Fruit fly (Drosophila melanogaster): Measurements from ENCODE around the gene CG34247.

CG34247 gene

DNA sequence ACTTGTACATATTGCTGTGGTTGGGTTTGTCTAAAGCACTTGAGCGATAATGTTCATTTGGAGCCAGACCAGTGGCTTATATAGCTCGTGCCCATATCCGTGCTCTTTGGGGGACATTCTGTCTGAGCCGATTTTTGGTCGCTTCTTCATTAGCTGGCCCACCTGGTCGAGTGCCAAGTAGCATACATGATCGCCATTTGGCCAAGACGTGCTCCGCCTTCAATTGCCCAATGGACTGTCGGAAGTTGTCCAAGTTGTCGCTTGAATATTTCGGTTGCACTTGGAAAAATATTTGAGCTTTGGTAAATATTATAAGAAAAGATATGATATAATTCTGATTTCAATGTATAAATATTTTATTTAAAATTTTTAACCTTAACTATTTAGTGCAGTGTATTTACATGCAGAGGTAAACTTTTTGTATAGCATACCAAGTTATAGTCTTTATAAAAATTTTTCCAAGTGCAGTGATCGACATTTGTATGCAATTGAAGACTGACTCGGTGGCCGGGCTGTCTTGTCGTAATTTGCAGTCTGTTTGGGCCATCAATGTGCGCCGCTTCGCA is 24.0 kb upstream of the CG34247 start, which contains the start of gene CG13047 (continued):
- TF ChIP-seq dmrt99B (tag; optimal IDR thresholded peaks at IDR 0.05): peak; percentile 44
- TF ChIP-seq Sox102F (GFP tag; optimal IDR thresholded peaks at IDR 0.05): peak; percentile 36
- peak; percentile 9 for TF ChIP-seq nmo (GFP tag; optimal IDR thresholded peaks at IDR 0.05)
- TF ChIP-seq phol (tag; optimal IDR thresholded peaks at IDR 0.05): peak; percentile 22
- no peak for TF ChIP-seq CG18619 (GFP tag; optimal IDR thresholded peaks at IDR 0.05)
- TF ChIP-seq CG15269 (tag; optimal IDR thresholded peaks at IDR 0.05): peak; percentile 28
- TF ChIP-seq unpg (GFP tag; optimal IDR thresholded peaks at IDR 0.05): peak; percentile 2
- TF ChIP-seq CoRest (tag; optimal IDR thresholded peaks at IDR 0.05): no peak
- no peak for TF ChIP-seq CG7271 (tag; optimal IDR thresholded peaks at IDR 0.05)
- peak; percentile 29 for TF ChIP-seq gem (tag; optimal IDR thresholded peaks at IDR 0.05)
- TF ChIP-seq vvl (GFP tag; IDR thresholded peaks at IDR 0.05): no peak
- no peak for TF ChIP-seq ken (GFP tag; IDR thresholded peaks at IDR 0.05)

- TF ChIP-seq oc (tag; optimal IDR thresholded peaks at IDR 0.05) (peak; percentile 31), Pdp1 (GFP tag; optimal IDR thresholded peaks at IDR 0.05) (peak in 1 of 2 experiments; percentile 85), ATbp (GFP tag; optimal IDR thresholded peaks at IDR 0.05) (no peak)
These were observed 22.4 kb upstream of the CG34247 start, which contains the start of gene CG13048 for dm6 chr3L:16283821-16284220. Gene CG13048 (minus strand): TSS chr3L:16283921.

DNA sequence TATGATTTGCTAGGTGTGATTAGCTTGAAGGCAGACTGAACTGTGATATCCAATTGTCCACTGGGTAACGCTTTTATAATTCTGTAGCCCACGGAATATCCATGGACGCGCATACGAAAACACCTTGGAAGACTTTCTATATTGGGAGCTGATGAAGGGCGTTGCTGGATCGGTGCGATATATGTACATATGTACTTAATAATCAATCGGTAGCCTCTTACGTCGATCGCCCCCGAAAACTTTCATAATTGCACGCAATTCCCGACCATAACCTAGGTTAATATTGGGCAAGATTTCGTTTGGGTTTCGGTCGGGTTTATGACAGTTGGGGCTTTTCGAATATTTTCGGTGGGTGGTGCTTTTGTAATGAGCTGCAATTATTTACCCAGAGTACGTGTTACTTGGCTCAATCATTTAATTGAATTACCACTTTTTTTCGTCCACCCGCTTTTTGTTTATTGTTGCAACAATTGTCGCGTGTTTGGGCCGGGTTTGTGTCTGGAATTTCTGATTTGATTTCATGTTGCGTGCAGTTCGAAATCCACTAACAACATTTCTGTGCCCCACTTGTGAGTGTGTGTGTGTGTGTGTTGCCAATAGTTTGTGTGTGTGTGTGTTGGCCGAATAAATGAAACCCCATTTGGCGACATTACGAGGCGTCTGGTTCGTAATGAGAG is 20.6 kb upstream of the CG34247 start, which contains the start of gene CG13049:
TSS of gene CG13049 (minus strand) at position 51 of the 677 bp plus-strand sequence.
- TF ChIP-seq vvl (GFP tag; IDR thresholded peaks at IDR 0.05) (peak; percentile 52; the same call in 1 of the 2 replicates), Bdp1 (GFP tag; optimal IDR thresholded peaks at IDR 0.05) (no peak), Side (GFP tag; optimal IDR thresholded peaks at IDR 0.05) (no peak), pan (optimal IDR thresholded peaks at IDR 0.05) (no peak), pan (GFP tag; optimal IDR thresholded peaks at IDR 0.05 in 1 of 2, IDR thresholded peaks at IDR 0.05 in 1 of 2) (peak in 1 of 2 experiments; percentile 12), CG6813 (GFP tag; optimal IDR thresholded peaks at IDR 0.05) (no peak), sd (tag; optimal IDR thresholded peaks at IDR 0.05) (peak; percentile 3)

- TF ChIP-seq Awh (GFP tag; IDR thresholded peaks at IDR 0.05) (peak; percentile 19; the same call in 1 of the 2 replicates), Dp (GFP tag; optimal IDR thresholded peaks at IDR 0.05) (no peak), chinmo (GFP tag; IDR thresholded peaks at IDR 0.05; ENCODE audit: partially characterized antibody) (0 out of 4 replicates have a peak, but pooled peaks have one; percentile 65), B-H2 (GFP tag; optimal IDR thresholded peaks at IDR 0.05) (no peak), Hr78 (GFP tag; optimal IDR thresholded peaks at IDR 0.05) (peak in 1 of 2 experiments; percentile 87), CG11085 (GFP tag; IDR thresholded peaks at IDR 0.05) (no peak), CG10274 (GFP tag; optimal IDR thresholded peaks at IDR 0.05) (no peak), wek (GFP tag; optimal IDR thresholded peaks at IDR 0.05) (no peak), CkIIα-i1 (GFP tag; IDR thresholded peaks at IDR 0.05) (no peak), NC2β (GFP tag; optimal IDR thresholded peaks at IDR 0.05) (no peak), Sin3A (optimal IDR thresholded peaks at IDR 0.05) (no peak), CG3281 (GFP tag; optimal IDR thresholded peaks at IDR 0.05) (no peak), HLH3B (GFP tag; IDR thresholded peaks at IDR 0.05) (no peak), CG15269 (tag; optimal IDR thresholded peaks at IDR 0.05) (peak; percentile 27), oc (tag; optimal IDR thresholded peaks at IDR 0.05) (peak; percentile 56), CG2889 (GFP tag; IDR thresholded peaks at IDR 0.05) (no peak), nom (GFP tag; optimal IDR thresholded peaks at IDR 0.05) (peak; percentile 8), abd-A (tag; optimal IDR thresholded peaks at IDR 0.05) (peak; percentile 75), CG12769 (tag; optimal IDR thresholded peaks at IDR 0.05) (peak; percentile 50)
These were observed 18.6 kb upstream of the CG34247 start, which contains the start of gene CG13064 for dm6 chr3L:16279987-16280454. Gene CG13064 (plus strand): TSS chr3L:16280404.
